Worm (Caenorhabditis elegans): ENCODE measurements around the gene T03E6.8.

The T03E6.8 gene

ce11 chrV:16638204-16638603, 35.2 kb upstream of the T03E6.8 start, which contains the start of gene srw-76:
TSS of gene srw-76 (minus strand) at chrV:16638304.
- TF ChIP-seq ceh-18 (tag; optimal IDR thresholded peaks at IDR 0.05) (no peak), lin-11 (tag; optimal IDR thresholded peaks at IDR 0.05) (no peak), pros-1 (tag; optimal IDR thresholded peaks at IDR 0.05) (no peak), fax-1 (tag; optimal IDR thresholded peaks at IDR 0.05) (no peak), odd-2 (tag; optimal IDR thresholded peaks at IDR 0.05) (no peak), fkh-10 (GFP tag; optimal IDR thresholded peaks at IDR 0.05) (no peak), pat-9 (tag; optimal IDR thresholded peaks at IDR 0.05) (no peak), ceh-24 (tag; optimal IDR thresholded peaks at IDR 0.05) (no peak), ceh-31 (tag; optimal IDR thresholded peaks at IDR 0.05) (no peak), nfya-1 (tag; optimal IDR thresholded peaks at IDR 0.05) (no peak), ttx-3 (tag; optimal IDR thresholded peaks at IDR 0.05) (no peak), ahr-1 (tag; optimal IDR thresholded peaks at IDR 0.05) (no peak), ceh-45 (GFP tag; IDR thresholded peaks at IDR 0.05) (no peak), dmd-4 (tag; optimal IDR thresholded peaks at IDR 0.05; ENCODE audit: borderline replicate concordance) (no peak), hlh-8 (tag; optimal IDR thresholded peaks at IDR 0.05) (no peak), T23F11.4 (GFP tag; optimal IDR thresholded peaks at IDR 0.05) (no peak), tbx-7 (tag; optimal IDR thresholded peaks at IDR 0.05) (no peak), ets-4 (tag; optimal IDR thresholded peaks at IDR 0.05) (no peak), hlh-13 (GFP tag; optimal IDR thresholded peaks at IDR 0.05) (no peak), ceh-9 (tag; optimal IDR thresholded peaks at IDR 0.05) (no peak)

DNA sequence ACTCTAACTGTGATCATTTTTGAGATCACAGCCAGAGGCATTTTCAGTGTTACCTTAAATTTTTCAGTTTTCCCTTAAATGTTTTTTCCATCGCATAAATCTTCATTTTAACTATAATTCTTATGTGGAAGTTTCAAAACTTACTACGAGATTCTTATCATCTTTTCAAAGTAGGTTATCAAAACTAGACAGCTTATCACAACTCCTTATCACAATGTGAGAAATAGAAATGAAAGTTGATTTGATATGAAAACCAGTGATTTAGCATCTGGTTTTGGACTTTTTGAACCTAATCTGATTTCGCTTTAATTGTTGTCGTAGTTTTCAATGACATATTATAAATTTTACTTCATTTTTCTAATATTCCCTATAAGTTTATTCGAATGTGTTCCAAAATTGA, 32.9 kb upstream of the T03E6.8 start, which contains the start of gene mltn-11:
mltn-11 (plus strand) TSS at position 276 of the 400 bp plus-strand sequence.
- TF ChIP-seq elt-2 (tag; optimal IDR thresholded peaks at IDR 0.05) (peak; percentile 76), eyg-1 (tag; optimal IDR thresholded peaks at IDR 0.05) (no peak)

DNA sequence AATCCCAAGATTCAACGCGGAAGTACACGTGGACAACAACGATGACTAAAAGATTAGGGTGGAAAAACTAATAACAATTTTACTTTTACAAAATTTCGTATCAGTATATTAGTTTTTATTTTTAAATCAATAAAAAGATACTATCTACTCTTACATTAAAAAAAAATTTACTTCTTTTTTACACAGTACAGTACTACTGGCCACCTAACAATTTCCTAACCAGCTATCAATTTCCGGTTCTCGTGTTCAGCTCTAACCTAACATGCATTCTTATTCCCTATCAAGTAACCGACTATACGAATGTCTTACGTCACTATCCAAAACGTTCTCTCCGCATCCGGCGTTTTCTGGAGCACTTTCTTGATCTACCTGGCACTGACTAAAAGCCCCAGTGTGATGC, 26.6 kb upstream of the T03E6.8 start, which contains the start of gene srd-21:
srd-21 (plus strand) TSS at position 301 of the 400 bp plus-strand sequence.
- TF ChIP-seq pat-9 (tag; optimal IDR thresholded peaks at IDR 0.05) = no peak
- no peak for TF ChIP-seq unc-55 (GFP tag; optimal IDR thresholded peaks at IDR 0.05)
- no peak for TF ChIP-seq ceh-9 (tag; optimal IDR thresholded peaks at IDR 0.05)
- TF ChIP-seq gmeb-2 (tag; optimal IDR thresholded peaks at IDR 0.05) = no peak
- no peak for TF ChIP-seq ceh-31 (tag; optimal IDR thresholded peaks at IDR 0.05)
- no peak for TF ChIP-seq ref-2 (tag; optimal IDR thresholded peaks at IDR 0.05)
- no peak for TF ChIP-seq T23F11.4 (GFP tag; optimal IDR thresholded peaks at IDR 0.05)
- no peak for TF ChIP-seq hlh-8 (tag; optimal IDR thresholded peaks at IDR 0.05)
- no peak for TF ChIP-seq dmd-4 (tag; optimal IDR thresholded peaks at IDR 0.05; ENCODE audit: borderline replicate concordance)

DNA sequence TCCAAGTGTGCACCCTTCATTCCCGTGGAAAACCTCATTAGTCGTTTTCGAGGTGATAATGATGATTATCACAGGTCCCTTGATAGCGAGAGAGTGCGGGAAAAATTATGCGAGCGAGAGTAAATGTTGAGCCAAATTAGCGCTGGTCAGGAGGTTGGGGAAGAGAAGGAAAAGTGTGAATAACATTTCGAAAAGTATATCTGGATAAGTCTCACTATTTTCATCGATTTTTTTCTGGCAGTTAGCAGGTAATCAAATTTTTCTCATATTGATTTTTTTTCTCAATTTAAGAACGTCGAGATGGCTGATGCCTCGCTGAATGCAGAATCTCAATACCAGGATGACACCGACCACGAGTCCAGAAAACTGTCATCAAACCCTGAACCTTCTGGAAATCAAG, 26.0 kb upstream of the T03E6.8 start, which contains the start of gene W06G6.2:
W06G6.2 (plus strand) TSS at position 301 of the 400 bp plus-strand sequence.
- TF ChIP-seq Y22D7AL.16 (tag; optimal IDR thresholded peaks at IDR 0.05) (no peak), sdc-2 (tag; optimal IDR thresholded peaks at IDR 0.05) (peak; percentile 62)

ce11 chrV:16627962-16628361, 25.0 kb upstream of the T03E6.8 start, which contains the start of gene oac-53:
TSS of gene oac-53 (minus strand) at chrV:16627970.
- TF ChIP-seq sdc-2 (tag; optimal IDR thresholded peaks at IDR 0.05) = no peak
- TF ChIP-seq elt-2 (tag; optimal IDR thresholded peaks at IDR 0.05) = peak; percentile 32
- TF ChIP-seq ref-2 (tag; optimal IDR thresholded peaks at IDR 0.05) = no peak
- no peak for TF ChIP-seq fax-1 (tag; optimal IDR thresholded peaks at IDR 0.05)

- TF ChIP-seq ets-4 (tag; optimal IDR thresholded peaks at IDR 0.05) (no peak), ceh-14 (tag; optimal IDR thresholded peaks at IDR 0.05) (no peak), T23F11.4 (GFP tag; optimal IDR thresholded peaks at IDR 0.05) (no peak), ceh-18 (tag; optimal IDR thresholded peaks at IDR 0.05) (no peak), pros-1 (tag; optimal IDR thresholded peaks at IDR 0.05) (no peak), pag-3 (tag; optimal IDR thresholded peaks at IDR 0.05; ENCODE audit: borderline replicate concordance) (peak; percentile 82)
Measured at ce11 chrV:16622754-16623261, 19.8 kb upstream of the T03E6.8 start, which contains the start of gene Y70C5A.2. TSS of gene Y70C5A.2 (minus strand) at chrV:16623211.
